Fruit fly (Drosophila melanogaster): Measurements from ENCODE around the gene CG15408.

DNA sequence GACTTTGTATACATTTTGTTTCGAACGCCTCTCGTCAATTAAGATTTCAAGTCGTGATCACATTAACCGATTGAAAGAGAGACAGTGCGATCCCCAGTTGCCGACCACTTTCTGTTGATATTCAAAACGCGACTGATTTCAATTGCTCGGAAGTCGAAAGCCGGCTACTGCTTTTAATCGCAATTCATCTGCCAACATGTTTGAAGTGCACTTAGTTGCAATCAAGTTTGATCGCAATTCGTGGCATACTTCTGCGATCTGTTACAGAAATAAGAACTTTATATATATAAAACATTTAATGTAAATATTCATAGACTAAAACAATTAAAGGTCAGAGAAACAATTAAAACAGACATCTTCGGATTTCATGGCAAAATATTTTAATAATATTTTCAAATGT is 38.0 kb upstream of the CG15408 start, which contains the start of gene CG9664:
- TF ChIP-seq CG11617 (GFP tag; optimal IDR thresholded peaks at IDR 0.05) (no peak), bab1 (GFP tag; optimal IDR thresholded peaks at IDR 0.05) (no peak), cic (GFP tag; optimal IDR thresholded peaks at IDR 0.05) (no peak), CG7045 (GFP tag; optimal IDR thresholded peaks at IDR 0.05) (no peak), CG14711 (tag; optimal IDR thresholded peaks at IDR 0.05) (no peak), Clk (GFP tag; optimal IDR thresholded peaks at IDR 0.05) (no peak), Mnt (GFP tag; optimal IDR thresholded peaks at IDR 0.05) (no peak), ovo (GFP tag; optimal IDR thresholded peaks at IDR 0.05) (no peak)

Data from whole organism, adult.